Worm (Caenorhabditis elegans) whole organism, L1 larva: ENCODE measurements around the gene C24D10.2.

Source experiments
- ama-1 ChIP-seq: fragments of 150-350 bp; optimal IDR thresholded peaks from 2 replicates; lab custom pipeline; 2014
- ceh-8 ChIP-seq: fragments of 200-800 bp; sonication (Bioruptor generic); optimal IDR thresholded peaks from 2 replicates; lab custom pipeline; 2018; ENCODE audit warnings: mild to moderate bottlenecking, missing genetic modification characterization, moderate library complexity, missing compliant biosample characterization
- ces-1 ChIP-seq: fragments of 150-350 bp; optimal IDR thresholded peaks from 2 replicates; lab custom pipeline; 2014; ENCODE audit warnings: missing biosample characterization, missing genetic modification reagents, missing genetic modification characterization
- lin-39 ChIP-seq: fragments of 150-350 bp; optimal IDR thresholded peaks from 2 replicates; lab custom pipeline; 2014; ENCODE audit warnings: missing biosample characterization, missing genetic modification reagents, missing genetic modification characterization
- lsy-2 ChIP-seq, 2 experiments: fragments of 150-350 bp; optimal IDR thresholded peaks; 2 replicates each; lab custom pipeline; 2014; ENCODE audit warnings: missing biosample characterization in 2 of 2, missing genetic modification characterization in 2 of 2
- nhr-11 ChIP-seq: fragments of 150-350 bp; optimal IDR thresholded peaks from 2 replicates; lab custom pipeline; 2014; ENCODE audit warnings: missing biosample characterization, missing genetic modification characterization
- nhr-71 ChIP-seq: sonication (generic microtip); optimal IDR thresholded peaks from 2 replicates; lab custom pipeline; 2016; ENCODE audit warnings: mild to moderate bottlenecking, missing genetic modification characterization, moderate library complexity, missing compliant biosample characterization
- snpc-4 ChIP-seq: fragments of 150-350 bp; optimal IDR thresholded peaks from 2 replicates; lab custom pipeline; 2014; ENCODE audit warnings: missing biosample characterization, missing genetic modification characterization
- ztf-4 ChIP-seq: fragments of 150-350 bp; optimal IDR thresholded peaks from 2 replicates; lab custom pipeline; 2014; ENCODE audit warnings: missing biosample characterization, missing genetic modification characterization

- no peak for TF ChIP-seq ces-1
- peak in 1 of 2 experiments; percentile 38 for TF ChIP-seq lsy-2 (tag; optimal IDR thresholded peaks at IDR 0.05; lab: Kevin White, UChicago)
- TF ChIP-seq ceh-8 (GFP tag; lab: Kevin White, UChicago), result no peak
- TF ChIP-seq nhr-11, result no peak
- no peak for TF ChIP-seq lin-39 (tag; lab: Kevin White, UChicago)
- TF ChIP-seq ama-1, result no peak
- peak; percentile 69 for TF ChIP-seq nhr-71 (tag; lab: Kevin White, UChicago)
- no peak for TF ChIP-seq snpc-4 (tag; lab: Kevin White, UChicago)
- TF ChIP-seq ztf-4 (tag; lab: Kevin White, UChicago), result no peak
Measured at ce11 chrIV:5200813-5201212, 37.7 kb downstream of the C24D10.2 start.
